Fruit fly (Drosophila melanogaster): ENCODE measurements around the gene TwdlQ.

TwdlQ gene

dm6 chr3R:26693490-26693889 lies at the start of gene TwdlQ:
TSS of gene TwdlQ (minus strand) at chr3R:26693590.
- TF ChIP-seq foxo (GFP tag; optimal IDR thresholded peaks at IDR 0.05): no peak
- no peak for TF ChIP-seq Hnf4 (GFP tag; optimal IDR thresholded peaks at IDR 0.05)
- TF ChIP-seq Myc (optimal IDR thresholded peaks at IDR 0.05): no peak
- TF ChIP-seq Hr83 (GFP tag; optimal IDR thresholded peaks at IDR 0.05; ENCODE audit: poor library complexity, severe bottlenecking): no peak
- TF ChIP-seq h (GFP tag; optimal IDR thresholded peaks at IDR 0.05): no peak
- TF ChIP-seq Vsx2 (GFP tag; optimal IDR thresholded peaks at IDR 0.05; ENCODE audit: partially characterized antibody): no peak
- TF ChIP-seq dl (GFP tag; optimal IDR thresholded peaks at IDR 0.05; ENCODE audit: insufficient read depth in 1 of 2, partially characterized antibody in 2 of 2): no peak
- no peak for TF ChIP-seq tai (GFP tag; optimal IDR thresholded peaks at IDR 0.05)
- TF ChIP-seq fru (GFP tag; optimal IDR thresholded peaks at IDR 0.05): no peak
- no peak for TF ChIP-seq Sp1 (GFP tag; optimal IDR thresholded peaks at IDR 0.05)
- no peak for TF ChIP-seq sage (GFP tag; optimal IDR thresholded peaks at IDR 0.05)
- TF ChIP-seq Abd-B (GFP tag; optimal IDR thresholded peaks at IDR 0.05): no peak
- TF ChIP-seq GATAd (GFP tag; optimal IDR thresholded peaks at IDR 0.05): no peak
- no peak for TF ChIP-seq Mio (GFP tag; optimal IDR thresholded peaks at IDR 0.05)
- no peak for TF ChIP-seq pan (optimal IDR thresholded peaks at IDR 0.05)
- no peak for TF ChIP-seq dmrt93B (GFP tag; optimal IDR thresholded peaks at IDR 0.05)
- TF ChIP-seq jim (GFP tag; optimal IDR thresholded peaks at IDR 0.05): no peak
- TF ChIP-seq OdsH (GFP tag; optimal IDR thresholded peaks at IDR 0.05): no peak

dm6 chr3R:26737310-26737709 lies 43.9 kb upstream of the TwdlQ start, which contains the start of gene CG14247:
TSS of gene CG14247 (plus strand) at chr3R:26737610.
- TF ChIP-seq usp (GFP tag; optimal IDR thresholded peaks at IDR 0.05) (no peak), CG32264 (GFP tag; optimal IDR thresholded peaks at IDR 0.05) (no peak), Hnf4 (GFP tag; optimal IDR thresholded peaks at IDR 0.05) (no peak), OdsH (GFP tag; optimal IDR thresholded peaks at IDR 0.05) (no peak), tai (GFP tag; optimal IDR thresholded peaks at IDR 0.05) (no peak), CrebA (GFP tag; optimal IDR thresholded peaks at IDR 0.05; ENCODE audit: borderline replicate concordance) (no peak), Rel (GFP tag; optimal IDR thresholded peaks at IDR 0.05) (no peak), Rel (tag; optimal IDR thresholded peaks at IDR 0.05) (no peak), Sp1 (GFP tag; optimal IDR thresholded peaks at IDR 0.05) (no peak), Myc (optimal IDR thresholded peaks at IDR 0.05) (no peak), rgr (GFP tag; optimal IDR thresholded peaks at IDR 0.05) (no peak), dmrt93B (GFP tag; optimal IDR thresholded peaks at IDR 0.05) (no peak), Abd-B (GFP tag; optimal IDR thresholded peaks at IDR 0.05) (no peak), Jra (GFP tag; optimal IDR thresholded peaks at IDR 0.05) (no peak), dsf (GFP tag; optimal IDR thresholded peaks at IDR 0.05; ENCODE audit: borderline replicate concordance) (no peak), sage (GFP tag; optimal IDR thresholded peaks at IDR 0.05) (no peak), lola (GFP tag; optimal IDR thresholded peaks at IDR 0.05) (no peak), HLH106 (tag; optimal IDR thresholded peaks at IDR 0.05) (no peak), Hr78 (GFP tag; optimal IDR thresholded peaks at IDR 0.05) (no peak)

- TF ChIP-seq dl (GFP tag; optimal IDR thresholded peaks at IDR 0.05; ENCODE audit: insufficient read depth in 1 of 2, partially characterized antibody in 2 of 2) (no peak), Hr83 (GFP tag; optimal IDR thresholded peaks at IDR 0.05; ENCODE audit: poor library complexity, severe bottlenecking) (no peak), N (GFP tag; optimal IDR thresholded peaks at IDR 0.05) (no peak), pan (optimal IDR thresholded peaks at IDR 0.05) (no peak), CG9705 (GFP tag; optimal IDR thresholded peaks at IDR 0.05) (no peak), Rel (GFP tag; optimal IDR thresholded peaks at IDR 0.05) (no peak), Rel (tag; optimal IDR thresholded peaks at IDR 0.05) (no peak)
Observed at dm6 chr3R:26736207-26736606, 42.8 kb upstream of the TwdlQ start, which contains the start of gene CG6403. TSS of gene CG6403 (minus strand) at chr3R:26736307.

- no peak for TF ChIP-seq sv (GFP tag; optimal IDR thresholded peaks at IDR 0.05)
- TF ChIP-seq sage (GFP tag; optimal IDR thresholded peaks at IDR 0.05): no peak
- TF ChIP-seq brk (GFP tag; optimal IDR thresholded peaks at IDR 0.05): no peak
- no peak for TF ChIP-seq Hr78 (GFP tag; optimal IDR thresholded peaks at IDR 0.05)
- no peak for TF ChIP-seq Rel (GFP tag; optimal IDR thresholded peaks at IDR 0.05)
- TF ChIP-seq Rel (tag; optimal IDR thresholded peaks at IDR 0.05): no peak
- TF ChIP-seq dl (GFP tag; optimal IDR thresholded peaks at IDR 0.05; ENCODE audit: insufficient read depth in 1 of 2, partially characterized antibody in 2 of 2): no peak
- no peak for TF ChIP-seq rgr (GFP tag; optimal IDR thresholded peaks at IDR 0.05)
- TF ChIP-seq usp (GFP tag; optimal IDR thresholded peaks at IDR 0.05): no peak
- TF ChIP-seq dmrt93B (GFP tag; optimal IDR thresholded peaks at IDR 0.05): no peak
- no peak for TF ChIP-seq foxo (GFP tag; optimal IDR thresholded peaks at IDR 0.05)
- no peak for TF ChIP-seq psq (GFP tag; optimal IDR thresholded peaks at IDR 0.05)
Observed at dm6 chr3R:26728427-26728826, 35.0 kb upstream of the TwdlQ start, which contains the start of gene CG14245. TSS of gene CG14245 (plus strand) at chr3R:26728727.
